Worm (Caenorhabditis elegans) whole organism, L3 larva: Measurements from ENCODE around the gene sdz-6.

Source experiments
- ZK546.5 ChIP-seq: sonication (generic microtip); optimal IDR thresholded peaks from 2 replicates; lab custom pipeline; 2017; ENCODE audit warnings: missing biosample characterization, missing genetic modification characterization
- ceh-28 ChIP-seq: fragments of 150-350 bp; optimal IDR thresholded peaks from 2 replicates; lab custom pipeline; 2014; ENCODE audit warnings: missing biosample characterization, missing genetic modification reagents, missing genetic modification characterization
- egl-27 ChIP-seq: sonication (generic microtip); optimal IDR thresholded peaks from 4 replicates; lab custom pipeline; 2017; ENCODE audit warnings: missing biosample characterization, missing genetic modification reagents, missing genetic modification characterization
- elt-2 ChIP-seq: sonication (generic microtip); optimal IDR thresholded peaks from 2 replicates; lab custom pipeline; 2016; ENCODE audit warnings: missing genetic modification reagents, mild to moderate bottlenecking, missing genetic modification characterization, missing compliant biosample characterization
- jun-1 ChIP-seq: fragments of 150-350 bp; optimal IDR thresholded peaks from 2 replicates; lab custom pipeline; 2014; ENCODE audit warnings: missing biosample characterization, missing genetic modification reagents, missing genetic modification characterization
- nhr-237 ChIP-seq: fragments of 150-350 bp; optimal IDR thresholded peaks from 2 replicates; lab custom pipeline; 2014; ENCODE audit warnings: missing biosample characterization, missing genetic modification characterization
- nhr-28 ChIP-seq: fragments of 150-350 bp; optimal IDR thresholded peaks from 2 replicates; lab custom pipeline; 2014; ENCODE audit warnings: missing biosample characterization, missing genetic modification characterization
- pha-4 ChIP-seq: fragments of 150-350 bp; optimal IDR thresholded peaks from 2 replicates; lab custom pipeline; 2014; ENCODE audit warnings: missing biosample characterization, missing genetic modification reagents, missing genetic modification characterization
- pqm-1 ChIP-seq: fragments of 150-350 bp; optimal IDR thresholded peaks from 2 replicates; lab custom pipeline; 2017; ENCODE audit warnings: missing biosample characterization, missing genetic modification characterization, inconsistent platforms
- unc-39 ChIP-seq: sonication (generic microtip); optimal IDR thresholded peaks from 4 replicates; lab custom pipeline; 2017; ENCODE audit warnings: missing biosample characterization, missing genetic modification characterization
- unc-62 ChIP-seq: fragments of 150-350 bp; sonication (generic microtip); optimal IDR thresholded peaks from 4 replicates; lab custom pipeline; 2014; ENCODE audit warnings: missing biosample characterization, missing genetic modification reagents, missing genetic modification characterization
- ztf-4 ChIP-seq: fragments of 150-350 bp; optimal IDR thresholded peaks from 2 replicates; lab custom pipeline; 2014; ENCODE audit warnings: missing biosample characterization, missing genetic modification characterization

DNA sequence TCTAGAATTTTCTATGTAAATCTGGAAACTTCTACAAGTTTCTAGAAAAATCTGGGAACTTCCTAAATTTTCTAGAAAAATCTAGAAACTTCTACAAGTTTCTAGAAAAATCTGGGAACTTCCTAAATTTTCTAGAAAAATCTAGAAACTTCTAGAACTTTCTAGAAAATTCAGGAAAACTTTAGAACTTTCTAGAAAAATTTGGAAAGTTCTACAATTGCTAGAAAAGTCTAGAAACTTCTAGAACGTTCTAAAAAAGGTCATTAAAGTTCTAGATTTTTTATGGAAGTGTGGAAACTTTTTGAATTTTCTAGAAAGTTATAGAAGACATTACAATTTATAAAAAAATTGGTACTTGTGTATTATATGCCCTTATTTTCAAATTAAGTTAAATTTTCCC is 27.4 kb upstream of the sdz-6 start, which contains the start of gene F55C9.5:
- TF ChIP-seq ceh-28 (no peak), jun-1 (tag; lab: Kevin White, UChicago) (no peak), egl-27 (tag; lab: Kevin White, UChicago) (no peak), ZK546.5 (no peak), unc-39 (tag; lab: Kevin White, UChicago) (no peak), ztf-4 (tag; lab: Kevin White, UChicago) (no peak), nhr-28 (tag; lab: Kevin White, UChicago) (no peak), elt-2 (tag; lab: Kevin White, UChicago) (no peak), pha-4 (tag; lab: Kevin White, UChicago) (no peak), pqm-1 (tag; lab: Kevin White, UChicago) (no peak), nhr-237 (tag; lab: Kevin White, UChicago) (no peak), unc-62 (GFP tag; lab: Kevin White, UChicago) (no peak)
